Worm (Caenorhabditis elegans) whole organism, L2 larva: Measurements from ENCODE around the gene mop-25.2.

ENCODE experiments used
- R02D3.7 ChIP-seq: fragments of 150-350 bp; optimal IDR thresholded peaks from 2 replicates; lab custom pipeline; 2014; ENCODE audit warnings: missing biosample characterization, missing genetic modification characterization
- ama-1 ChIP-seq: fragments of 150-350 bp; optimal IDR thresholded peaks from 2 replicates; lab custom pipeline; 2018; ENCODE audit warnings: inconsistent platforms
- egl-27 ChIP-seq: sonication (generic microtip); optimal IDR thresholded peaks from 3 replicates; lab custom pipeline; 2017; ENCODE audit warnings: missing biosample characterization, missing genetic modification reagents, missing genetic modification characterization
- lin-39 ChIP-seq: fragments of 150-350 bp; optimal IDR thresholded peaks from 2 replicates; lab custom pipeline; 2014; ENCODE audit warnings: missing biosample characterization, missing genetic modification reagents, missing genetic modification characterization
- mdl-1 ChIP-seq, 2 experiments: fragments of 150-350 bp in 1 of 2; sonication (generic microtip) in 1 of 2; optimal IDR thresholded peaks; 2 replicates each; lab custom pipeline; 2017; ENCODE audit warnings: missing biosample characterization in 2 of 2, missing genetic modification characterization in 2 of 2
- nhr-11 ChIP-seq: fragments of 150-350 bp; optimal IDR thresholded peaks from 2 replicates; lab custom pipeline; 2014; ENCODE audit warnings: missing biosample characterization, missing genetic modification characterization
- nhr-21 ChIP-seq: fragments of 150-350 bp; optimal IDR thresholded peaks from 2 replicates; lab custom pipeline; 2014; ENCODE audit warnings: missing biosample characterization, missing genetic modification characterization
- nhr-237 ChIP-seq: fragments of 150-350 bp; optimal IDR thresholded peaks from 2 replicates; lab custom pipeline; 2014; ENCODE audit warnings: missing biosample characterization, missing genetic modification characterization
- snpc-4 ChIP-seq: fragments of 150-350 bp; optimal IDR thresholded peaks from 2 replicates; lab custom pipeline; 2014; ENCODE audit warnings: missing biosample characterization, missing genetic modification characterization
- unc-62 ChIP-seq: fragments of 150-350 bp; optimal IDR thresholded peaks from 2 replicates; lab custom pipeline; 2014; ENCODE audit warnings: missing biosample characterization, missing genetic modification reagents, missing genetic modification characterization

DNA sequence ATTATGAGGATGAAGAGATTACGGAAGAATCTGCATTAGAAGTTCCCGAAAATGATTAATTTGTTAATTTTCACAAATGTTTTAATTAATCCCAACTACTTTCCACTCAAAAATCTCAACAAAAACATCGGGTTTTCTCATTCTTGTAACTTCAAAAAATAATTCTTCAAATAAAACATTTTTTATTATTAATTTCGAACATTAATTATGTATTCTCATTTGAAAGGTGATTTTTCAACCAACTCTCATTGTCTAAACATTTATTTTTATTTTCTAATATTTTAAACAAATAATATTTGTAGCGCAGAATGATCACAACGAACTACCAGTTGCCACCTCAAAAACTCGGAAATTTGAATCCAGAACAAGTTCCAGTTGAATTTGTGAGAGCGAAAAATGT, 32.2 kb downstream of the mop-25.2 start, which contains the start of gene ZK1320.7:
- TF ChIP-seq lin-39 (tag; lab: Kevin White, UChicago) (no peak), R02D3.7 (tag; lab: Kevin White, UChicago) (no peak), nhr-21 (tag; lab: Kevin White, UChicago) (no peak), ama-1 (lab: Kevin White, UChicago) (no peak), snpc-4 (tag; lab: Kevin White, UChicago) (no peak), unc-62 (no peak), nhr-11 (tag; lab: Kevin White, UChicago) (no peak), mdl-1 (tag; optimal IDR thresholded peaks at IDR 0.05; lab: Kevin White, UChicago) (no peak), egl-27 (no peak), nhr-237 (no peak)
